Worm (Caenorhabditis elegans) whole organism, midembryonic: ENCODE data around the gene C55B6.1.

Experiments used
- cog-1 ChIP-seq: sonication (generic microtip); optimal IDR thresholded peaks from 2 replicates; lab custom pipeline; 2016; ENCODE audit warnings: missing genetic modification characterization, missing compliant biosample characterization
- flt-1 ChIP-seq: fragments of 200-800 bp; sonication (Bioruptor generic); IDR thresholded peaks from 2 replicates; pipeline ENCODE4 v1.3.6; 2022; ENCODE audit warnings: missing genetic modification characterization, missing compliant biosample characterization
- med-1 ChIP-seq: sonication (generic microtip); optimal IDR thresholded peaks from 2 replicates; lab custom pipeline; 2017; ENCODE audit warnings: missing genetic modification characterization, mild to moderate bottlenecking, missing compliant biosample characterization, antibody characterized with exemption, missing genetic modification reagents; ENCODE audit not compliant: insufficient read depth

- TF ChIP-seq cog-1 (tag; lab: Kevin White, UChicago) (peak; percentile 86), med-1 (GFP tag; lab: Kevin White, UChicago) (no peak), flt-1 (GFP tag; lab: Robert Waterston, UW) (no peak)
These were observed 32.1 kb downstream of the C55B6.1 start for ce11 chrX:7232158-7232822.
